Worm (Caenorhabditis elegans): Measurements from ENCODE around the gene F56A8.4.
"Not testable (repeated sequence)": the region's sequence is repeated elsewhere in the genome, so short reads cannot be mapped to it uniquely, and the experiment has no call there.

The F56A8.4 gene

DNA sequence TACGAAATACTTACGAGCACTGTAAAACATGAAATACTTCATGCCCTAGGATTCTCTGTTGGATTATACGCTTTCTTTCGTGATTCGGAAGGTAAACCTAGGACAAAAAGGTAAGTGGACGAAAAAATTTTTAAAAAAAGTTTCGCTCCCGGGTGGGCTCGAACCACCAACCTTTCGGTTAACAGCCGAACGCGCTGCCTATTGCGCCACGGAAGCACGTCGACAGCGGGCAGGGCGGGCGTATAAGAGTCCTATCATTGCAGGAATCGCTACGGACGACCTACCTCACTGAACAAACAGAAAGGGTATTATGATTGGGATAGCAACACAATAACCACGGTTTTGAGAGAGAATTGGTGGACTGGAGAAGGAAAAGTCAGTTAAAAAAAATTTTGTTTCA is 38.1 kb upstream of the F56A8.4 start (continued):
- peak; percentile 64; the same call in 1 of the 2 replicates for TF ChIP-seq D1046.2 (GFP tag; IDR thresholded peaks at IDR 0.05)
- TF ChIP-seq ceh-62 (tag; optimal IDR thresholded peaks at IDR 0.05) = no peak
- TF ChIP-seq ctbp-1 (GFP tag; IDR thresholded peaks at IDR 0.05) = 0 out of 2 replicates have a peak, but pooled peaks have one; percentile 29
- TF ChIP-seq set-16 (GFP tag; IDR thresholded peaks at IDR 0.05) = peak; percentile 38; the same call in 1 of the 2 replicates
- no peak for TF ChIP-seq rbr-2 (tag; optimal IDR thresholded peaks at IDR 0.05)
- no peak for TF ChIP-seq ceh-82 (tag; optimal IDR thresholded peaks at IDR 0.05)
- peak in 1 of 2 experiments; percentile 57 for TF ChIP-seq unc-62 (GFP tag; optimal IDR thresholded peaks at IDR 0.05 in 1 of 2)
- TF ChIP-seq unc-62 (tag; optimal IDR thresholded peaks at IDR 0.05) = no peak
- no peak for TF ChIP-seq snpc-1.2 (GFP tag; IDR thresholded peaks at IDR 0.05)
- no peak for TF ChIP-seq hif-1 (tag; optimal IDR thresholded peaks at IDR 0.05)
- TF ChIP-seq Y75B8A.6 (GFP tag; IDR thresholded peaks at IDR 0.05) = no peak
- TF ChIP-seq T26A8.4 (GFP tag; IDR thresholded peaks at IDR 0.05) = peak; percentile 32; the same call in 1 of the 2 replicates
- no peak for TF ChIP-seq ceh-44 (GFP tag; IDR thresholded peaks at IDR 0.05)
- no peak for TF ChIP-seq nhr-10 (tag; optimal IDR thresholded peaks at IDR 0.05)
- no peak for TF ChIP-seq saeg-2 (GFP tag; IDR thresholded peaks at IDR 0.05)
- no peak for TF ChIP-seq ceh-28 (tag; optimal IDR thresholded peaks at IDR 0.05)
- TF ChIP-seq daf-16 (GFP tag; optimal IDR thresholded peaks at IDR 0.05) = peak in 1 of 2 experiments; percentile 6
- peak; percentile 45 for TF ChIP-seq daf-16 (tag; optimal IDR thresholded peaks at IDR 0.05)
- TF ChIP-seq dmd-9 (GFP tag; IDR thresholded peaks at IDR 0.05) = 0 out of 2 replicates have a peak, but pooled peaks have one; percentile 46

DNA sequence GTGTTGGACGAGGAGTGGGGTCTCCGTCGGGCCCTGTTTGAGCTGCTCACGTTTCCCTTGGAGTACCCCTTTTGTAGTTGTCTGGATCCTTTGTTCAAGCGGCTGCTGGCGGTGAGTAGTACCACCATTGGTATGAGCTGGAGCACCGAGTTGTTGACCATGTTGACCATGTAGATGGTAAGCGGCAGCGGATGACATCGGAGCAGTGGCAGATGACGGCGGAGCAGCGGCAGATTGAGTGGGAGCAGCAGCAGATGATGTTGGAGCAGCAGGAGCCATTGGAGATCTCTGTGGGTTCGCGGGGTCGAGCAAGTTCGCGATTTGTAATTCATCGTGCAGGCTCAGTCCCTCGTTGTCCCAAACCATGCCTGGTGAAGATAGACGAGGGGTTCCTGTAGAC is 26.9 kb upstream of the F56A8.4 start:
- peak; percentile 72 for TF ChIP-seq set-16 (GFP tag; IDR thresholded peaks at IDR 0.05)

DNA sequence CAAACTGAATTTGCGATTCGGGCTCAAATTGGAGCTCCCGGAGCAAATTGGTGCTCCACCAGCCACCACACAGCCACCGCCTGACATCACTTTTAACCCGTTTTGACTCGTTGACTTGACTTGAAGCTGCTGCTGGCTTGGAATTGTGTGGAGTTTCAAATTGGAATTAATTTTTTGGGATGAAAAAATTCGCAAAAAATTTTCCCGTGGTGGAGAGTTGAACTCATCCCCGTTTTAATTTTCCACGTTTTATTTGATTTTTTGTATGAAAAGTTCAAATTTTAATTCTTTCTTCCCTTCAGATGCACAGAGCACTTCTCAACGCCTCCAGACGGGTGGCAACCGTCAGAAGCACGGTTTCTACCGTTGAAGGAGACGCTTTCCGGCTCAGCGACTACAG is 17.8 kb upstream of the F56A8.4 start, which contains the start of gene Y43F4A.4:
TSS of gene Y43F4A.4 (plus strand) at position 301 of the 400 bp plus-strand sequence.
- not testable (repeated sequence) for TF ChIP-seq unc-130 (GFP tag; optimal IDR thresholded peaks at IDR 0.05); gei-8 (GFP tag; optimal IDR thresholded peaks at IDR 0.05); daf-19 (GFP tag; conservative IDR thresholded peaks at IDR 0.05)

DNA sequence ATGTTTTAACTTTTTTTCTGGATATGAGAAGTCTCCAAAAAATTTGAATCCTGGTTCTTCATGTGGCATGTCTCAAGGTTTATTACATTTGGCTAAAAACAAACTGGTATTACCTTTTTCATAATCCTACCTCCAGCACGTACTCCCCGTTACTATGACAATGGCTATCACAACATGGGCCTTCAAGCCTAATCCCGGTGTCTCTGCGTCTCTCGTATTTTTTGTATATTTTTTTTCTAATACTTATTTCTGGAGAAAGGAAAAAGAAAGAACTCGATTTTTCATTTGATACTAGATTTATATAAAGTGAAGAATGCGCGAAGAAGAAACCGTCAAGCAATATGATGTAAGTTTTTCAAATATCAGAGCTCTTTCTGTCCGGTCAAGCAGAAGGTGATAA is 16.8 kb upstream of the F56A8.4 start, which contains the start of gene anoh-1:
TSS of gene anoh-1 (plus strand) at position 301 of the 400 bp plus-strand sequence.
- no peak for TF ChIP-seq daf-12 (tag; optimal IDR thresholded peaks at IDR 0.05)
- TF ChIP-seq mxl-3 (GFP tag; optimal IDR thresholded peaks at IDR 0.05) = no peak
- TF ChIP-seq zip-11 (GFP tag; IDR thresholded peaks at IDR 0.05) = no peak
- TF ChIP-seq saeg-2 (GFP tag; IDR thresholded peaks at IDR 0.05) = no peak
- no peak for TF ChIP-seq lin-15B (tag; optimal IDR thresholded peaks at IDR 0.05)
- no peak for TF ChIP-seq zfp-3 (GFP tag; conservative IDR thresholded peaks at IDR 0.05)
- TF ChIP-seq madf-5 (GFP tag; IDR thresholded peaks at IDR 0.05) = no peak
- no peak for TF ChIP-seq attf-4 (tag; optimal IDR thresholded peaks at IDR 0.05)
- TF ChIP-seq ama-1 (optimal IDR thresholded peaks at IDR 0.05) = no peak
- TF ChIP-seq lsy-2 (tag; optimal IDR thresholded peaks at IDR 0.05) = no peak
- TF ChIP-seq ceh-28 (tag; optimal IDR thresholded peaks at IDR 0.05) = no peak
- TF ChIP-seq mdl-1 (tag; optimal IDR thresholded peaks at IDR 0.05) = no peak
- no peak for TF ChIP-seq mes-2 (tag; optimal IDR thresholded peaks at IDR 0.05; ENCODE audit: poor library complexity, severe bottlenecking)
- TF ChIP-seq aly-2 (tag; optimal IDR thresholded peaks at IDR 0.05) = no peak
- no peak for TF ChIP-seq zip-2 (tag; optimal IDR thresholded peaks at IDR 0.05)
- no peak for TF ChIP-seq ces-1 (GFP tag; optimal IDR thresholded peaks at IDR 0.05)
- no peak for TF ChIP-seq dpl-1 (GFP tag; optimal IDR thresholded peaks at IDR 0.05)
